Fruit fly (Drosophila melanogaster): ENCODE results near the gene m.

Gene m

DNA sequence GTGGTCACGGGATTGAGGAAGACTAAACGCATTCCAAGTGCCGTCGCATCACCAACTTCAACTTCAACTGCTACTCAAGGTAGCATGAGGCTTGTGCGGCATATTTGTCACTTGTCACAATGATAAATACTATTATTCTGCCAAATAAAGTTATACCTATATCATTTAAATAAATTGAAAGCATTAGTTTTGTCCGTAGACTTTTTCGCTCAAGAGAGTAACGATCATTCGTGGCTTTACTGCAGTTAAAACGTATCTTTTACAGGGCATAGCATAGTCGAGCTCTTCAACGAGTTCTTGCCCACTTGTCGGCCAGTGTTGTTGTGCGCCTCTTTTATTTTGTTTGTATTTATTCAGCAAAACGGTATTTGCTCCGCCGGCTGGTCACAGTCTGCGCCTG lies 17.7 kb upstream of the m start (continued):
- TF ChIP-seq bsh (GFP tag; optimal IDR thresholded peaks at IDR 0.05) = peak in 1 of 2 experiments; percentile 37
- TF ChIP-seq bowl (GFP tag; IDR thresholded peaks at IDR 0.05) = no peak
- no peak for TF ChIP-seq hbn (GFP tag; IDR thresholded peaks at IDR 0.05; ENCODE audit: partially characterized antibody)
- peak; percentile 7 for TF ChIP-seq CG14710 (tag; optimal IDR thresholded peaks at IDR 0.05)
- TF ChIP-seq Sox102F (GFP tag; optimal IDR thresholded peaks at IDR 0.05) = peak; percentile 18
- no peak for TF ChIP-seq D19B (GFP tag; optimal IDR thresholded peaks at IDR 0.05)
- TF ChIP-seq CG3726 (GFP tag; IDR thresholded peaks at IDR 0.05) = no peak
- TF ChIP-seq CG10979 (tag; optimal IDR thresholded peaks at IDR 0.05) = peak; percentile 28
- TF ChIP-seq CG14965 (GFP tag; optimal IDR thresholded peaks at IDR 0.05; ENCODE audit: borderline replicate concordance) = no peak
- peak; percentile 56 for TF ChIP-seq sens (GFP tag)
- TF ChIP-seq Adf1 (GFP tag; IDR thresholded peaks at IDR 0.05) = no peak
- no peak for TF ChIP-seq CG18764 (GFP tag; optimal IDR thresholded peaks at IDR 0.05)
- TF ChIP-seq Xrp1 (GFP tag; IDR thresholded peaks at IDR 0.05) = peak; percentile 33; the same call in 1 of the 2 replicates
- TF ChIP-seq sisA (GFP tag; IDR thresholded peaks at IDR 0.05) = 0 out of 2 replicates have a peak, but pooled peaks have one; percentile 22
- peak; percentile 2 for TF ChIP-seq Oli (tag; optimal IDR thresholded peaks at IDR 0.05)
- TF ChIP-seq fru (optimal IDR thresholded peaks at IDR 0.05) = no peak
- TF ChIP-seq Blimp-1 (GFP tag; optimal IDR thresholded peaks at IDR 0.05) = peak; percentile 26
- TF ChIP-seq phol (tag; optimal IDR thresholded peaks at IDR 0.05) = no peak
- TF ChIP-seq grau (tag; optimal IDR thresholded peaks at IDR 0.05) = no peak
- TF ChIP-seq CG8089 (GFP tag; optimal IDR thresholded peaks at IDR 0.05) = no peak
- TF ChIP-seq CG6272 (GFP tag; IDR thresholded peaks at IDR 0.05) = no peak
- TF ChIP-seq row (GFP tag; IDR thresholded peaks at IDR 0.05) = peak; percentile 51; the same call in 1 of the 3 replicates
- no peak for TF ChIP-seq en (GFP tag; optimal IDR thresholded peaks at IDR 0.05)
- TF ChIP-seq CG11093 (GFP tag; IDR thresholded peaks at IDR 0.05) = no peak
- peak; percentile 7 for TF ChIP-seq CG9727 (GFP tag; optimal IDR thresholded peaks at IDR 0.05)
- TF ChIP-seq Hr78 (GFP tag; optimal IDR thresholded peaks at IDR 0.05) = no peak

DNA sequence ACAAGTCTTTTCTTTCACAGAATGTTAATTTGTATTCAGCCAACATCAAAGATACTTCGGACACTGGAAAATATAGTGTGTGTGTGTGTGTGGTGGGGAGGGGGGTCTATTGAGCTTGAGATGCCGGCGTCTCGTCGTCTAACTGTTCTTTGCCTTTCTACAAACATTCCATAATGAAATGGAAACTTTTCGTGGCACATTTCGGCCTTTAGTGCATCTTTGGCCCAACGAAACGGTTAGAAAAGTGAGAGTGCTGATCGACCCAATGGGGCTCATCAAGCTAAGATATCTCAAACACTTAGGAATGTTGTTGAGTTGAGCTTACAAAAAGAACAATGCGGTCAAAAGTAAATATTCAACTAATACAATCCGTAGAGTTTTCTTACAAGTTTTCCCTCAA lies 2.8 kb downstream of the m start:
- TF ChIP-seq Drgx (GFP tag; IDR thresholded peaks at IDR 0.05) = no peak
- peak; percentile 98 for TF ChIP-seq Blimp-1 (GFP tag; optimal IDR thresholded peaks at IDR 0.05)
- peak; percentile 14 for TF ChIP-seq sd (tag; optimal IDR thresholded peaks at IDR 0.05)
- no peak for TF ChIP-seq Vsx1 (GFP tag; optimal IDR thresholded peaks at IDR 0.05)

DNA sequence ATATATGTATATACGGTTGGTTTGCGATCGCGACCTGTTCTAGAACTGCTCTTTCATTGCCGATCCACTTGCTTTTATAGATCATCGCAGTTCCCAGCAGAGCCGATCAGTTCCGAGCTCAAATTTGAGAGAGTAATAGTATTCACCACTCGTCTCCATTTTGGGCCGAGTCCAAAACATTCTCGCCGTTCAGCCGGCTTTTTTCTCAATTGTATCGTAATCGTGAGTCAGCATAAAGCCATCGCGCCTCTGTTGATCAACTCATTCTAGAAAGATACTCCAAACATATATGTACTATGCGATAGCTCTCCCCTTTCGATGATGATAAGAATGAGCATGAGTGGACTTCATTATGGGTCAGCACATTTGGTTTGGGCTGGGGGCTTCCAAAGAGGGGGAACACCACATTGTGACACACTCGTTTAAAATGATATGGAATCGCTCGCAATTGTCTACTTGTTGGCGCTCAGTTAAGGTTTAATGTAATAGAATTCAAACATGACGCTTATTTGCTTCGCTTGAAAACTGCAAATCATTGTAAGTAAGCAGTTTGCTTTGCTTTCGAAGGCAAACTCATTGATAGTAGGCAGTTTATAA lies 10.6 kb downstream of the m start, which contains the start of gene CG9360:
CG9360 (minus strand) TSS at position 51 of the 597 bp plus-strand sequence.
- TF ChIP-seq ro (GFP tag; IDR thresholded peaks at IDR 0.05) = no peak
- no peak for TF ChIP-seq Blimp-1 (GFP tag; optimal IDR thresholded peaks at IDR 0.05)
- no peak for TF ChIP-seq ci (GFP tag; IDR thresholded peaks at IDR 0.05)
- TF ChIP-seq lilli (GFP tag; optimal IDR thresholded peaks at IDR 0.05) = no peak
- TF ChIP-seq CG18262 (tag; optimal IDR thresholded peaks at IDR 0.05) = no peak
- TF ChIP-seq psq (GFP tag; optimal IDR thresholded peaks at IDR 0.05) = no peak
- no peak for TF ChIP-seq CG17829 (tag; optimal IDR thresholded peaks at IDR 0.05)
- TF ChIP-seq CG1647 (GFP tag; optimal IDR thresholded peaks at IDR 0.05) = no peak
- TF ChIP-seq exex (tag; optimal IDR thresholded peaks at IDR 0.05) = peak; percentile 74
- TF ChIP-seq pum (GFP tag; optimal IDR thresholded peaks at IDR 0.05) = no peak
- no peak for TF ChIP-seq Mrtf (GFP tag; IDR thresholded peaks at IDR 0.05)
- TF ChIP-seq CG6654 (GFP tag; optimal IDR thresholded peaks at IDR 0.05) = no peak
- TF ChIP-seq inv (GFP tag; IDR thresholded peaks at IDR 0.05; ENCODE audit: partially characterized antibody) = no peak
- TF ChIP-seq CG10267 (tag; optimal IDR thresholded peaks at IDR 0.05) = no peak
- no peak for TF ChIP-seq CG10147 (GFP tag; optimal IDR thresholded peaks at IDR 0.05)
- TF ChIP-seq Sry-δ (GFP tag; optimal IDR thresholded peaks at IDR 0.05) = no peak
- TF ChIP-seq hbn (GFP tag; IDR thresholded peaks at IDR 0.05; ENCODE audit: partially characterized antibody) = no peak
- TF ChIP-seq CG15479 (GFP tag; optimal IDR thresholded peaks at IDR 0.05) = no peak
- no peak for TF ChIP-seq CG8281 (tag; optimal IDR thresholded peaks at IDR 0.05)
- peak; percentile 71 for TF ChIP-seq crol (GFP tag; IDR thresholded peaks at IDR 0.05)
- TF ChIP-seq CG12391 (tag; optimal IDR thresholded peaks at IDR 0.05) = no peak
- TF ChIP-seq CG14050 (GFP tag; IDR thresholded peaks at IDR 0.05) = no peak
